Worm (Caenorhabditis elegans) whole organism, L3 larva: ENCODE results near the gene srz-83.
A peak's percentile ranks its signal among the peaks of the same experiment; 100 is the strongest.

Experiments used
- ceh-16 ChIP-seq: sonication (generic microtip); optimal IDR thresholded peaks from 2 replicates; lab custom pipeline; 2017; ENCODE audit warnings: missing biosample characterization, missing genetic modification characterization
- ceh-28 ChIP-seq: fragments of 150-350 bp; optimal IDR thresholded peaks from 2 replicates; lab custom pipeline; 2014; ENCODE audit warnings: missing biosample characterization, missing genetic modification reagents, missing genetic modification characterization
- daf-12 ChIP-seq: fragments of 150-350 bp; optimal IDR thresholded peaks from 2 replicates; lab custom pipeline; 2014; ENCODE audit warnings: missing biosample characterization, missing genetic modification reagents, missing genetic modification characterization
- egl-5 ChIP-seq: fragments of 150-350 bp; optimal IDR thresholded peaks from 2 replicates; lab custom pipeline; 2017; ENCODE audit warnings: missing biosample characterization, missing genetic modification reagents, missing genetic modification characterization, inconsistent platforms
- elt-2 ChIP-seq: sonication (generic microtip); optimal IDR thresholded peaks from 2 replicates; lab custom pipeline; 2016; ENCODE audit warnings: missing genetic modification reagents, mild to moderate bottlenecking, missing genetic modification characterization, missing compliant biosample characterization
- elt-3 ChIP-seq, 3 experiments: fragments of 150-350 bp in 1 of 3; sonication (generic microtip) in 2 of 3; optimal IDR thresholded peaks; 2 replicates in 2 of 3; 4 replicates in 1 of 3; lab custom pipeline; 2014 to 2017; ENCODE audit warnings: missing biosample characterization in 3 of 3, missing genetic modification characterization in 3 of 3
- eor-1 ChIP-seq, 2 experiments: fragments of 150-350 bp; optimal IDR thresholded peaks; 2 replicates each; lab custom pipeline; 2014 to 2018; ENCODE audit warnings: missing biosample characterization in 2 of 2, missing genetic modification characterization in 2 of 2
- fkh-2 ChIP-seq: fragments of 150-350 bp; optimal IDR thresholded peaks from 2 replicates; lab custom pipeline; 2014; ENCODE audit warnings: missing biosample characterization, missing genetic modification reagents, missing genetic modification characterization
- fos-1 ChIP-seq: fragments of 150-350 bp; optimal IDR thresholded peaks from 2 replicates; lab custom pipeline; 2014; ENCODE audit warnings: missing biosample characterization, missing genetic modification characterization
- hmg-11 ChIP-seq: sonication (generic microtip); optimal IDR thresholded peaks from 2 replicates; lab custom pipeline; 2016; ENCODE audit warnings: missing genetic modification characterization, missing compliant biosample characterization
- jun-1 ChIP-seq: fragments of 150-350 bp; optimal IDR thresholded peaks from 2 replicates; lab custom pipeline; 2014; ENCODE audit warnings: missing biosample characterization, missing genetic modification reagents, missing genetic modification characterization
- lin-15B ChIP-seq: fragments of 150-350 bp; optimal IDR thresholded peaks from 2 replicates; lab custom pipeline; 2014; ENCODE audit warnings: missing biosample characterization, missing genetic modification characterization
- lin-39 ChIP-seq: fragments of 150-350 bp; optimal IDR thresholded peaks from 2 replicates; lab custom pipeline; 2018; ENCODE audit warnings: missing biosample characterization, missing genetic modification reagents, missing genetic modification characterization
- lsy-12 ChIP-seq: sonication (generic microtip); optimal IDR thresholded peaks from 2 replicates; lab custom pipeline; 2016; ENCODE audit warnings: mild to moderate bottlenecking, missing genetic modification characterization, missing compliant biosample characterization
- mdl-1 ChIP-seq: fragments of 150-350 bp; optimal IDR thresholded peaks from 2 replicates; lab custom pipeline; 2014; ENCODE audit warnings: missing biosample characterization, missing genetic modification characterization
- mml-1 ChIP-seq: fragments of 150-350 bp; sonication (generic microtip); optimal IDR thresholded peaks from 3 replicates; lab custom pipeline; 2014; ENCODE audit warnings: missing biosample characterization, missing genetic modification characterization
- nfya-1 ChIP-seq: sonication (generic microtip); optimal IDR thresholded peaks from 2 replicates; lab custom pipeline; 2017; ENCODE audit warnings: missing genetic modification characterization, mild to moderate bottlenecking, missing compliant biosample characterization, antibody characterized with exemption, moderate library complexity; ENCODE audit not compliant: insufficient read depth
- nhr-11 ChIP-seq: fragments of 150-350 bp; optimal IDR thresholded peaks from 2 replicates; lab custom pipeline; 2014; ENCODE audit warnings: missing biosample characterization, missing genetic modification characterization
- nhr-237 ChIP-seq: fragments of 150-350 bp; optimal IDR thresholded peaks from 2 replicates; lab custom pipeline; 2014; ENCODE audit warnings: missing biosample characterization, missing genetic modification characterization
- nhr-25 ChIP-seq: sonication (generic microtip); optimal IDR thresholded peaks from 2 replicates; lab custom pipeline; 2017; ENCODE audit warnings: missing biosample characterization, missing genetic modification characterization
- nhr-28 ChIP-seq: fragments of 150-350 bp; optimal IDR thresholded peaks from 2 replicates; lab custom pipeline; 2014; ENCODE audit warnings: missing biosample characterization, missing genetic modification characterization
- nhr-67 ChIP-seq: fragments of 150-350 bp; optimal IDR thresholded peaks from 2 replicates; lab custom pipeline; 2014; ENCODE audit warnings: missing biosample characterization, missing genetic modification characterization
- nhr-76 ChIP-seq: fragments of 150-350 bp; sonication (generic microtip); optimal IDR thresholded peaks from 5 replicates; lab custom pipeline; 2014; ENCODE audit warnings: missing biosample characterization, missing genetic modification characterization
- nhr-77 ChIP-seq: fragments of 150-350 bp; optimal IDR thresholded peaks from 2 replicates; lab custom pipeline; 2014; ENCODE audit warnings: missing biosample characterization, missing genetic modification characterization
- pha-4 ChIP-seq: fragments of 150-350 bp; optimal IDR thresholded peaks from 2 replicates; lab custom pipeline; 2014; ENCODE audit warnings: missing biosample characterization, missing genetic modification reagents, missing genetic modification characterization
- sea-2 ChIP-seq: fragments of 150-350 bp; sonication (generic microtip); optimal IDR thresholded peaks from 4 replicates; lab custom pipeline; 2014; ENCODE audit warnings: missing biosample characterization, missing genetic modification reagents, missing genetic modification characterization
- unc-39 ChIP-seq: sonication (generic microtip); optimal IDR thresholded peaks from 4 replicates; lab custom pipeline; 2017; ENCODE audit warnings: missing biosample characterization, missing genetic modification characterization
- ztf-11 ChIP-seq: fragments of 150-350 bp; optimal IDR thresholded peaks from 2 replicates; lab custom pipeline; 2014; ENCODE audit warnings: missing biosample characterization, missing genetic modification characterization
- ztf-4 ChIP-seq: fragments of 150-350 bp; optimal IDR thresholded peaks from 2 replicates; lab custom pipeline; 2014; ENCODE audit warnings: missing biosample characterization, missing genetic modification characterization

The srz-83 gene

DNA sequence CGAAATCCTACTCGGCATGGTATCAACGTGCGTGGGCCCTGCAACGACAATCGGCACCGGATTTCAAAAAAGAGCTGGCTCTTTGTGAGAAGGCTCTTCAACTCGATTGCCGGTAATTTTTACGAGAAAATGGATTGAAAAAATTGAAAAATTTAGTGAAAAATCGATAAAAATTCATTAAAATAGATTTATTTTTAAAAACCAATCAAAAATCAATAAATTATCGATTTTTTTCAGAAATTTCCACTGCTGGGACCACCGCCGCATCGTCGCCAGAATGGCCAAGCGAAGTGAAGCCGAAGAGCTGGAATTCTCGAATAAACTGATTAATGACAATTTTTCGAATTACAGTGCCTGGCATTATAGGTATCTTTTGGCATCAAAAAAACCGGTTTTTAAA is 23.6 kb downstream of the srz-83 start:
- TF ChIP-seq ceh-28 (peak; percentile 70), nhr-77 (tag; lab: Kevin White, UChicago) (no peak)
- TF ChIP-seq, all 47 proteins: peak for 1

DNA sequence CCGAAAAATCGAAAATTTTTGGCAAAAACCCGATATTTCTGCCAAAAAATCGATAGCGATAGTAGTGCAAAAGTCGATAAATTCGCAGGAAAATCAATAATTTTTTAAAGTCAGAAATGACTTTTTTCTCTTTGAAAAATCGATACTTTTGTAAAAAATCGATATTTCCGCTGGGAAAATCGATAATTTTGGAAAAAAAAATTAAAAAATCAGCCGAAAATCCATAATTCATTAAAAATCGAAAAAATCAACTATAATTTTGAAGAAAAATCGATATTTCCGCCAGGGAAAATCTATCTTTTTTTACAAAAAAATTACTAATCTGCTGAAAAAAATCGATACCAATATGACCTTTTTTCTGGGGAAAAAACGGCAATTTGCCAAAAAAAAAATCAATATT is 27.3 kb downstream of the srz-83 start:
- TF ChIP-seq fos-1 (tag; lab: Kevin White, UChicago) (no peak), ceh-28 (peak; percentile 93)

- TF ChIP-seq ceh-28 (no peak), egl-5 (tag; lab: Kevin White, UChicago) (no peak), nhr-76 (tag; lab: Kevin White, UChicago) (no peak), ztf-4 (tag; lab: Kevin White, UChicago) (no peak), unc-39 (tag; lab: Kevin White, UChicago) (no peak), lsy-12 (no peak), nhr-67 (no peak), ceh-16 (tag; lab: Kevin White, UChicago) (no peak), mml-1 (no peak), fkh-2 (tag; lab: Kevin White, UChicago) (no peak)
These were observed 27.9 kb downstream of the srz-83 start, which contains the start of gene M57.1 for ce11 chrIV:3532167-3532566. M57.1 (plus strand) TSS chrIV:3532467.

DNA sequence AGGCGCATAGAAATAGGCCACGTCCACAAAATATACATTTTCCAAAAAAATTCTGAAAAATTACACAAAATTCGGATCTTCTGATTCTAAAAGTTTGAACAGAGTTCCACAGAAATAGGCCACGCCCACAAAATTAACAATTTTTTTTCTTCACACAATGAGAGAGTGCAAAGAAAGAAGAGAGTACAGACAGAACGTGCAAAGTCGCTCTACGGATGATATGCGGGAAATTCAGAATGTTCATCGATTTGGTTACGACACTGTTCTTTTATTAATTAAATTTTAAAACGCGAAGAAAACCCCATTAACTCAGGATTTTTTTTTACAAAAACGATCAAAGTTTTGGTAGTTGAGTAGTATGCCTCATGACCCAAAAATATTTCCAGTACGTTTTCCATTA is 28.7 kb downstream of the srz-83 start:
- TF ChIP-seq eor-1 (tag; optimal IDR thresholded peaks at IDR 0.05; lab: Kevin White, UChicago), result no peak
- TF ChIP-seq lin-15B, result peak; percentile 46
- TF ChIP-seq nhr-67, result no peak
- TF ChIP-seq nhr-25 (tag; lab: Kevin White, UChicago), result peak; percentile 15
- TF ChIP-seq nhr-77 (tag; lab: Kevin White, UChicago), result no peak
- no peak for TF ChIP-seq sea-2 (GFP tag; lab: Kevin White, UChicago)
- TF ChIP-seq jun-1 (tag; lab: Kevin White, UChicago), result no peak
- TF ChIP-seq pha-4 (tag; lab: Kevin White, UChicago), result peak; percentile 48
- no peak for TF ChIP-seq daf-12 (tag; lab: Kevin White, UChicago)
- TF ChIP-seq hmg-11, result peak; percentile 26
- TF ChIP-seq nfya-1 (tag; lab: Kevin White, UChicago), result peak; percentile 35
- no peak for TF ChIP-seq nhr-28 (tag; lab: Kevin White, UChicago)
- TF ChIP-seq ztf-11 (tag; lab: Kevin White, UChicago), result no peak
- TF ChIP-seq ceh-16 (tag; lab: Kevin White, UChicago), result no peak

ce11 chrIV:3539253-3539652 is 35.0 kb downstream of the srz-83 start:
- no peak for TF ChIP-seq nhr-11
- TF ChIP-seq eor-1 (tag; optimal IDR thresholded peaks at IDR 0.05; lab: Kevin White, UChicago), result no peak
- no peak for TF ChIP-seq daf-12 (tag; lab: Kevin White, UChicago)
- peak; percentile 15 for TF ChIP-seq hmg-11
- no peak for TF ChIP-seq elt-2 (tag; lab: Kevin White, UChicago)
- TF ChIP-seq, all 47 proteins: peak for 1

DNA sequence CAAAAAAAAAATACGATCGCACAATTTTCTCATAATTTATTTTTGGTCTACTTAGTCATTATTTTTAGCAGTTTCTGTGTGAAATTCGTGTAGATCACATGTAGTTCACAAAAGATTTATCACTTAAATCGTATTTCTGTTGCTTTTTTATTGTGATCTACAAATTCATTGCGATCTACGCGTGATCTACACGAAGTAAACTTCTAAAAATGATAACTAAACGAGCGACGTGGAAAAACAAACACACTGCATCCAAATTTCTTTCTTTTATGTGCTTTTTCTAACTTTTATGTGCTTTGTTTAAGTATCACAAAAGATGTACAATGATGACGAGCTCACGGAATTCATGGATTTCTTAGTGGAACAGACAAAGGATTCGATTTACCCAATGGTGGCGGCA is 35.6 kb downstream of the srz-83 start, which contains the start of gene B0212.3:
Gene B0212.3 (plus strand): TSS at position 301 of the 400 bp plus-strand sequence.
- TF ChIP-seq nhr-28 (tag; lab: Kevin White, UChicago), result no peak
- TF ChIP-seq lsy-12, result no peak
- TF ChIP-seq eor-1 (tag; optimal IDR thresholded peaks at IDR 0.05; lab: Kevin White, UChicago), result no peak
- no peak for TF ChIP-seq lin-39 (tag; lab: Kevin White, UChicago)
- no peak for TF ChIP-seq mdl-1
- no peak for TF ChIP-seq elt-3 (tag; optimal IDR thresholded peaks at IDR 0.05; lab: Kevin White, UChicago)

DNA sequence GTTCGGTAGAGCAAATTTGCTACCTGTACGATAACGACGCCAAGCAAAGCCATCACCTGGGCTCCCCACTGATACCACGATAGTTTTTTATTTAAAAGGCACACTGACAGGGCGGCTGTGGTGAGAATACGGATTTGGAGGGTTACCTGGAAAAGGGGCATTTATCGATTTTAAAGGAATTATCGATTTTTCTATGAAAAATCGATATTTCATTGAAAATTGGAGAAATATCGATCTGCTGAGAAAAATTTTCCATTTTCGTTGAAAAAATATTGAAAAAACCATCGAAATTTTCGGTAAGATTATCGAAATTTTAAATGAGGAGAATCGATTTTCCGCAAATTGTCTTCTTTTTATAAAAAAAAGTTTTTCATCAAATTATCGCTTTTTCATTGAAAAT is 40.8 kb downstream of the srz-83 start:
- TF ChIP-seq nhr-237 (tag; lab: Kevin White, UChicago) (no peak), ceh-28 (peak; percentile 85)
- TF ChIP-seq, all 47 proteins: peak for 1
